Worm (Caenorhabditis elegans) whole organism, midembryonic: ENCODE results near the gene T21E8.4.

Experiments
- cog-1 ChIP-seq: sonication (generic microtip); optimal IDR thresholded peaks from 2 replicates; lab custom pipeline; 2016; ENCODE audit warnings: missing genetic modification characterization, missing compliant biosample characterization
- flt-1 ChIP-seq: fragments of 200-800 bp; sonication (Bioruptor generic); IDR thresholded peaks from 2 replicates; pipeline ENCODE4 v1.3.6; 2022; ENCODE audit warnings: missing genetic modification characterization, missing compliant biosample characterization
- klf-2 ChIP-seq: fragments of 200-800 bp; sonication (Bioruptor generic); conservative IDR thresholded peaks from 2 replicates; pipeline ENCODE4 v1.3.6; 2022; ENCODE audit warnings: missing genetic modification reagents, missing genetic modification characterization, missing compliant biosample characterization
- med-1 ChIP-seq: sonication (generic microtip); optimal IDR thresholded peaks from 2 replicates; lab custom pipeline; 2017; ENCODE audit warnings: missing genetic modification characterization, mild to moderate bottlenecking, missing compliant biosample characterization, antibody characterized with exemption, missing genetic modification reagents; ENCODE audit not compliant: insufficient read depth

ce11 chrX:10834568-10834967 lies 46.0 kb upstream of the T21E8.4 start:
- TF ChIP-seq med-1 (GFP tag; lab: Kevin White, UChicago) (no peak), klf-2 (GFP tag; lab: Robert Waterston, UW) (no peak), cog-1 (tag; lab: Kevin White, UChicago) (no peak), flt-1 (GFP tag; lab: Robert Waterston, UW) (no peak)
